Worm (Caenorhabditis elegans) whole organism, mixed stage, embryonic: ENCODE data around the gene F23F1.2.

Source experiments
- bed-3 ChIP-seq: fragments of 200-800 bp; sonication (Bioruptor generic); optimal IDR thresholded peaks from 3 replicates; lab custom pipeline; 2018; ENCODE audit warnings: mild to moderate bottlenecking, missing genetic modification characterization, moderate library complexity, missing compliant biosample characterization
- blmp-1 ChIP-seq: fragments of 150-350 bp; optimal IDR thresholded peaks from 2 replicates; lab custom pipeline; 2014; ENCODE audit warnings: missing biosample characterization, missing genetic modification characterization
- lsy-2 ChIP-seq: fragments of 150-350 bp; optimal IDR thresholded peaks from 2 replicates; lab custom pipeline; 2014; ENCODE audit warnings: missing biosample characterization, missing genetic modification characterization
- nhr-12 ChIP-seq: fragments of 150-350 bp; optimal IDR thresholded peaks from 2 replicates; lab custom pipeline; 2014; ENCODE audit warnings: missing biosample characterization, missing genetic modification characterization
- nhr-28 ChIP-seq: fragments of 150-350 bp; optimal IDR thresholded peaks from 2 replicates; lab custom pipeline; 2014; ENCODE audit warnings: missing biosample characterization, missing genetic modification characterization
- nhr-76 ChIP-seq: sonication (generic microtip); optimal IDR thresholded peaks from 2 replicates; lab custom pipeline; 2017; ENCODE audit warnings: missing biosample characterization, missing genetic modification characterization
- pha-4 ChIP-seq: fragments of 150-350 bp; optimal IDR thresholded peaks from 2 replicates; lab custom pipeline; 2018; ENCODE audit warnings: missing biosample characterization, missing genetic modification reagents, missing genetic modification characterization
- sem-2 ChIP-seq: fragments of 200-800 bp; sonication (Bioruptor generic); optimal IDR thresholded peaks from 2 replicates; lab custom pipeline; 2018; ENCODE audit warnings: mild to moderate bottlenecking, missing genetic modification characterization, missing compliant biosample characterization
- sptf-1 ChIP-seq: sonication (generic microtip); optimal IDR thresholded peaks from 2 replicates; lab custom pipeline; 2017; ENCODE audit warnings: mild to moderate bottlenecking, missing genetic modification characterization, moderate library complexity, missing compliant biosample characterization

ce11 chrII:12685-13084 is 21.3 kb upstream of the F23F1.2 start, which contains the start of gene best-3:
- TF ChIP-seq blmp-1 (tag; lab: Kevin White, UChicago) (no peak), nhr-76 (tag; lab: Kevin White, UChicago) (no peak), pha-4 (tag; lab: Kevin White, UChicago) (no peak), lsy-2 (no peak), nhr-12 (tag; lab: Kevin White, UChicago) (no peak), bed-3 (GFP tag; lab: Kevin White, UChicago) (no peak), sem-2 (GFP tag; lab: Kevin White, UChicago) (no peak), sptf-1 (no peak), nhr-28 (tag; lab: Kevin White, UChicago) (no peak)
